Fruit fly (Drosophila melanogaster): ENCODE measurements around the gene CG14551.

The CG14551 gene

dm6 chr3R:26098502-26099210, 35.8 kb upstream of the CG14551 start, which contains the start of gene dysf (continued):
- TF ChIP-seq jumu (GFP tag; optimal IDR thresholded peaks at IDR 0.05), result no peak
- TF ChIP-seq pros (GFP tag; optimal IDR thresholded peaks at IDR 0.05), result no peak
- TF ChIP-seq unc-4 (GFP tag; IDR thresholded peaks at IDR 0.05; ENCODE audit: partially characterized antibody), result no peak
- no peak for TF ChIP-seq CG1024 (GFP tag; IDR thresholded peaks at IDR 0.05)
- no peak for TF ChIP-seq chif (GFP tag; optimal IDR thresholded peaks at IDR 0.05)
- TF ChIP-seq Neu2 (GFP tag; optimal IDR thresholded peaks at IDR 0.05; ENCODE audit: borderline replicate concordance), result no peak
- no peak for TF ChIP-seq kay (GFP tag; optimal IDR thresholded peaks at IDR 0.05)
- TF ChIP-seq MTF-1 (GFP tag; optimal IDR thresholded peaks at IDR 0.05; ENCODE audit: borderline replicate concordance), result no peak
- no peak for TF ChIP-seq CG2199 (GFP tag; IDR thresholded peaks at IDR 0.05)
- no peak for TF ChIP-seq amos (GFP tag; IDR thresholded peaks at IDR 0.05; ENCODE audit: partially characterized antibody)
- TF ChIP-seq CG17361 (GFP tag; IDR thresholded peaks at IDR 0.05), result peak; percentile 94
- no peak for TF ChIP-seq wek (GFP tag; optimal IDR thresholded peaks at IDR 0.05)
- peak; percentile 67 for TF ChIP-seq ttk (GFP tag; IDR thresholded peaks at IDR 0.05)
- no peak for TF ChIP-seq aop (GFP tag; IDR thresholded peaks at IDR 0.05)
- TF ChIP-seq Bgb (GFP tag; IDR thresholded peaks at IDR 0.05; ENCODE audit: partially characterized antibody), result no peak
- no peak for TF ChIP-seq CHES-1-like (GFP tag; optimal IDR thresholded peaks at IDR 0.05)
- TF ChIP-seq fd96Cb (tag; optimal IDR thresholded peaks at IDR 0.05), result peak; percentile 76
- TF ChIP-seq CG6254 (GFP tag; optimal IDR thresholded peaks at IDR 0.05), result peak; percentile 34
- TF ChIP-seq dysf (GFP tag; IDR thresholded peaks at IDR 0.05), result peak; percentile 89
- no peak for TF ChIP-seq ash1 (GFP tag; optimal IDR thresholded peaks at IDR 0.05)
- no peak for TF ChIP-seq CG12236 (GFP tag; optimal IDR thresholded peaks at IDR 0.05)
- TF ChIP-seq CG6683 (GFP tag; optimal IDR thresholded peaks at IDR 0.05), result no peak
- peak; percentile 71 for TF ChIP-seq Blimp-1 (GFP tag; optimal IDR thresholded peaks at IDR 0.05)
- TF ChIP-seq CG8359 (GFP tag; optimal IDR thresholded peaks at IDR 0.05; ENCODE audit: borderline replicate concordance), result no peak
- TF ChIP-seq Drgx (GFP tag; IDR thresholded peaks at IDR 0.05), result no peak; the same call in 1 of the 2 replicates
- TF ChIP-seq twi (tag; optimal IDR thresholded peaks at IDR 0.05), result peak; percentile 73
- TF ChIP-seq chn (GFP tag; optimal IDR thresholded peaks at IDR 0.05), result no peak
- TF ChIP-seq CG7786 (GFP tag; optimal IDR thresholded peaks at IDR 0.05), result no peak
- peak; percentile 56 for TF ChIP-seq CG32532 (GFP tag; IDR thresholded peaks at IDR 0.05)
- no peak for TF ChIP-seq lilli (GFP tag; optimal IDR thresholded peaks at IDR 0.05)
- TF ChIP-seq pnt (GFP tag; optimal IDR thresholded peaks at IDR 0.05), result no peak
- TF ChIP-seq Sry-β (GFP tag; optimal IDR thresholded peaks at IDR 0.05), result peak; percentile 9
- peak; percentile 76 for TF ChIP-seq Ssrp (tag; optimal IDR thresholded peaks at IDR 0.05)
- no peak for TF ChIP-seq CG11723 (GFP tag; optimal IDR thresholded peaks at IDR 0.05)
- TF ChIP-seq MESR4 (GFP tag; optimal IDR thresholded peaks at IDR 0.05), result no peak
- peak; percentile 72 for TF ChIP-seq CG10209 (GFP tag; optimal IDR thresholded peaks at IDR 0.05)
- TF ChIP-seq bab2 (GFP tag; optimal IDR thresholded peaks at IDR 0.05), result no peak
- peak; percentile 59 for TF ChIP-seq slbo (GFP tag; IDR thresholded peaks at IDR 0.05)
- no peak for TF ChIP-seq salm (tag; optimal IDR thresholded peaks at IDR 0.05)
- TF ChIP-seq kni (GFP tag; optimal IDR thresholded peaks at IDR 0.05), result no peak
- no peak for TF ChIP-seq ranshi (GFP tag; IDR thresholded peaks at IDR 0.05)
- TF ChIP-seq Bdp1 (GFP tag; optimal IDR thresholded peaks at IDR 0.05), result no peak
- TF ChIP-seq gsb (GFP tag; IDR thresholded peaks at IDR 0.05), result no peak
- no peak for TF ChIP-seq CG1603 (tag; optimal IDR thresholded peaks at IDR 0.05)
- no peak for TF ChIP-seq so (GFP tag; IDR thresholded peaks at IDR 0.05)
- TF ChIP-seq CG15514 (GFP tag; optimal IDR thresholded peaks at IDR 0.05), result no peak
- no peak for TF ChIP-seq gfzf (GFP tag; optimal IDR thresholded peaks at IDR 0.05)
- peak; percentile 3 for TF ChIP-seq CG10462 (GFP tag; optimal IDR thresholded peaks at IDR 0.05)
- TF ChIP-seq CG17829 (tag; optimal IDR thresholded peaks at IDR 0.05), result peak; percentile 85

Measured in whole organism, embryonic.